Fruit fly (Drosophila melanogaster): ENCODE measurements around the gene nocte.
A peak's percentile ranks its signal among the peaks of the same experiment; 100 is the strongest.

The nocte gene

dm6 chrX:10460506-10461114 lies 13.9 kb downstream of the nocte start, which contains the start of gene Neb-cGP (continued):
- TF ChIP-seq MESR4 (GFP tag; optimal IDR thresholded peaks at IDR 0.05), result peak; percentile 94
- TF ChIP-seq pfk (GFP tag; optimal IDR thresholded peaks at IDR 0.05), result peak; percentile 34
- peak; percentile 16 for TF ChIP-seq Camta (GFP tag; optimal IDR thresholded peaks at IDR 0.05)
- peak; percentile 67 for TF ChIP-seq BtbVII (GFP tag; optimal IDR thresholded peaks at IDR 0.05)
- peak; percentile 79 for TF ChIP-seq Hmr (GFP tag; optimal IDR thresholded peaks at IDR 0.05)
- peak; percentile 55 for TF ChIP-seq CG30403 (GFP tag; optimal IDR thresholded peaks at IDR 0.05)
- peak; percentile 45 for TF ChIP-seq CG7928 (GFP tag; optimal IDR thresholded peaks at IDR 0.05)
- no peak for TF ChIP-seq Nf-YB (GFP tag; optimal IDR thresholded peaks at IDR 0.05)
- TF ChIP-seq CG11695 (GFP tag; IDR thresholded peaks at IDR 0.05), result no peak
- no peak for TF ChIP-seq fd102C (GFP tag; optimal IDR thresholded peaks at IDR 0.05)
- no peak for TF ChIP-seq CG15479 (GFP tag; optimal IDR thresholded peaks at IDR 0.05)
- peak; percentile 48 for TF ChIP-seq CG17385 (GFP tag; optimal IDR thresholded peaks at IDR 0.05)
- TF ChIP-seq Dad (GFP tag; optimal IDR thresholded peaks at IDR 0.05), result peak; percentile 61
- TF ChIP-seq CG7271 (tag; optimal IDR thresholded peaks at IDR 0.05), result no peak
- TF ChIP-seq CG7357 (GFP tag; IDR thresholded peaks at IDR 0.05), result no peak
- no peak for TF ChIP-seq al (GFP tag; IDR thresholded peaks at IDR 0.05)
- no peak for TF ChIP-seq aop (GFP tag; IDR thresholded peaks at IDR 0.05)
- TF ChIP-seq klu (GFP tag; IDR thresholded peaks at IDR 0.05), result no peak
- TF ChIP-seq sqz (GFP tag; optimal IDR thresholded peaks at IDR 0.05), result peak; percentile 18
- TF ChIP-seq CG4424 (GFP tag; optimal IDR thresholded peaks at IDR 0.05), result peak; percentile 55
- peak; percentile 22 for TF ChIP-seq CG12744 (GFP tag; optimal IDR thresholded peaks at IDR 0.05)
- no peak for TF ChIP-seq cg (GFP tag; optimal IDR thresholded peaks at IDR 0.05)
- TF ChIP-seq CG12155 (GFP tag; optimal IDR thresholded peaks at IDR 0.05), result peak; percentile 60
- TF ChIP-seq CG31224 (GFP tag; IDR thresholded peaks at IDR 0.05), result peak; percentile 14; the same call in 1 of the 2 replicates
- TF ChIP-seq BEAF-32 (GFP tag; optimal IDR thresholded peaks at IDR 0.05), result peak; percentile 92
- TF ChIP-seq zf30C (GFP tag; optimal IDR thresholded peaks at IDR 0.05), result no peak
- no peak for TF ChIP-seq otp (GFP tag; IDR thresholded peaks at IDR 0.05)
- peak; percentile 31 for TF ChIP-seq fd3F (GFP tag; optimal IDR thresholded peaks at IDR 0.05)
- TF ChIP-seq TFAM (GFP tag; optimal IDR thresholded peaks at IDR 0.05), result no peak
- TF ChIP-seq Drgx (GFP tag; IDR thresholded peaks at IDR 0.05), result peak; percentile 9; the same call in 1 of the 2 replicates
- TF ChIP-seq ham (GFP tag; IDR thresholded peaks at IDR 0.05), result no peak
- 0 out of 3 replicates have a peak, but pooled peaks have one; percentile 17 for TF ChIP-seq croc (GFP tag; conservative IDR thresholded peaks at IDR 0.05)
- TF ChIP-seq CG33557 (GFP tag; optimal IDR thresholded peaks at IDR 0.05), result peak; percentile 30
- no peak for TF ChIP-seq CG4282 (GFP tag; optimal IDR thresholded peaks at IDR 0.05)
- TF ChIP-seq CG3163 (GFP tag; optimal IDR thresholded peaks at IDR 0.05), result peak; percentile 31
- peak in 1 of 2 experiments; percentile 87 for TF ChIP-seq crp (GFP tag; optimal IDR thresholded peaks at IDR 0.05)
- no peak for TF ChIP-seq seq (GFP tag; IDR thresholded peaks at IDR 0.05)
- no peak for TF ChIP-seq wor (GFP tag; IDR thresholded peaks at IDR 0.05)
- TF ChIP-seq Dfd (GFP tag; optimal IDR thresholded peaks at IDR 0.05), result no peak
- no peak for TF ChIP-seq grn (GFP tag; optimal IDR thresholded peaks at IDR 0.05)
- peak; percentile 19 for TF ChIP-seq CG2875 (GFP tag; optimal IDR thresholded peaks at IDR 0.05)
- TF ChIP-seq Trl (optimal IDR thresholded peaks at IDR 0.05), result no peak
- TF ChIP-seq Trl (GFP tag; optimal IDR thresholded peaks at IDR 0.05), result peak; percentile 66
- TF ChIP-seq CG6689 (GFP tag; IDR thresholded peaks at IDR 0.05), result no peak
- peak; percentile 77 for TF ChIP-seq lilli (GFP tag; optimal IDR thresholded peaks at IDR 0.05)
- TF ChIP-seq CTCF (GFP tag; optimal IDR thresholded peaks at IDR 0.05), result no peak
- no peak for TF ChIP-seq CG1529 (GFP tag; optimal IDR thresholded peaks at IDR 0.05)
- TF ChIP-seq CG12769 (tag; optimal IDR thresholded peaks at IDR 0.05), result no peak
- TF ChIP-seq CG2129 (GFP tag; IDR thresholded peaks at IDR 0.05; ENCODE audit: partially characterized antibody), result peak; percentile 78
- TF ChIP-seq CG6175 (GFP tag; IDR thresholded peaks at IDR 0.05), result 0 out of 3 replicates have a peak, but pooled peaks have one; percentile 16
- TF ChIP-seq CG12299 (tag; optimal IDR thresholded peaks at IDR 0.05), result peak; percentile 7
